Worm (Caenorhabditis elegans) whole organism, young adult: Measurements from ENCODE around the gene dmsr-10.
A peak's percentile ranks its signal among the peaks of the same experiment; 100 is the strongest.

Source experiments
- B0019.2 ChIP-seq: fragments of 200-800 bp; sonication (Bioruptor generic); conservative IDR thresholded peaks from 2 replicates; pipeline ENCODE4 v1.3.6; 2022; ENCODE audit warnings: missing genetic modification reagents, missing genetic modification characterization, missing compliant biosample characterization
- C06A6.2 ChIP-seq: fragments of 200-800 bp; sonication (Bioruptor generic); conservative IDR thresholded peaks from 2 replicates; pipeline ENCODE4 v1.3.6; 2022; ENCODE audit warnings: missing genetic modification characterization, missing compliant biosample characterization
- F39B2.1 ChIP-seq: fragments of 200-800 bp; sonication (Bioruptor generic); IDR thresholded peaks from 2 replicates; pipeline ENCODE4 v1.3.6; 2022; ENCODE audit warnings: missing genetic modification reagents, missing genetic modification characterization, missing compliant biosample characterization
- F49E8.2 ChIP-seq: sonication (generic microtip); optimal IDR thresholded peaks from 3 replicates; lab custom pipeline; 2017; ENCODE audit warnings: missing genetic modification characterization, mild to moderate bottlenecking, missing compliant biosample characterization, antibody characterized with exemption, moderate library complexity; ENCODE audit not compliant: insufficient read depth
- F57A8.1 ChIP-seq: fragments of 200-800 bp; sonication (Bioruptor generic); optimal IDR thresholded peaks from 2 replicates; lab custom pipeline; 2018; ENCODE audit warnings: mild to moderate bottlenecking, missing genetic modification characterization, moderate library complexity, missing compliant biosample characterization
- K11D2.4 ChIP-seq: fragments of 200-800 bp; sonication (Bioruptor generic); IDR thresholded peaks from 2 replicates; pipeline ENCODE4 v1.3.6; 2022; ENCODE audit warnings: missing genetic modification reagents, missing genetic modification characterization, missing compliant biosample characterization
- K12H6.12 ChIP-seq: fragments of 200-800 bp; sonication (Bioruptor generic); optimal IDR thresholded peaks from 2 replicates; lab custom pipeline; 2018; ENCODE audit warnings: mild to moderate bottlenecking, missing genetic modification characterization, missing compliant biosample characterization
- T07F8.4 ChIP-seq: sonication (generic microtip); optimal IDR thresholded peaks from 2 replicates; lab custom pipeline; 2016; ENCODE audit warnings: mild to moderate bottlenecking, missing genetic modification characterization, moderate library complexity, missing compliant biosample characterization
- T26A5.8 ChIP-seq: sonication (generic microtip); optimal IDR thresholded peaks from 2 replicates; lab custom pipeline; 2016; ENCODE audit warnings: missing genetic modification characterization, missing compliant biosample characterization
- Y53G8AR.9 ChIP-seq: fragments of 200-800 bp; sonication (Bioruptor generic); conservative IDR thresholded peaks from 2 replicates; pipeline ENCODE4 v1.3.6; 2022; ENCODE audit warnings: missing genetic modification reagents, missing genetic modification characterization, missing compliant biosample characterization
- Y79H2A.3 ChIP-seq: fragments of 200-800 bp; sonication (Bioruptor generic); conservative IDR thresholded peaks from 2 replicates; pipeline ENCODE4 v1.3.6; 2022; ENCODE audit warnings: missing genetic modification reagents, missing genetic modification characterization, missing compliant biosample characterization
- ZK185.1 ChIP-seq: sonication (generic microtip); optimal IDR thresholded peaks from 2 replicates; lab custom pipeline; 2016; ENCODE audit warnings: mild to moderate bottlenecking, missing genetic modification characterization, missing compliant biosample characterization; ENCODE audit not compliant: poor library complexity, severe bottlenecking
- aptf-3 ChIP-seq: fragments of 200-800 bp; sonication (Bioruptor generic); IDR thresholded peaks from 2 replicates; pipeline ENCODE4 v1.3.6; 2022; ENCODE audit warnings: missing genetic modification characterization, missing compliant biosample characterization
- athp-1 ChIP-seq: sonication (generic microtip); optimal IDR thresholded peaks from 2 replicates; lab custom pipeline; 2017; ENCODE audit warnings: mild to moderate bottlenecking, missing genetic modification characterization, missing compliant biosample characterization
- attf-3 ChIP-seq: fragments of 200-800 bp; sonication (Bioruptor generic); conservative IDR thresholded peaks from 2 replicates; pipeline ENCODE4 v1.3.6; 2022; ENCODE audit warnings: missing genetic modification reagents, missing genetic modification characterization, missing compliant biosample characterization
- attf-5 ChIP-seq: fragments of 200-800 bp; sonication (Bioruptor generic); optimal IDR thresholded peaks from 2 replicates; lab custom pipeline; 2018; ENCODE audit warnings: mild to moderate bottlenecking, missing genetic modification characterization, missing compliant biosample characterization
- attf-6 ChIP-seq: fragments of 200-800 bp; sonication (Bioruptor generic); IDR thresholded peaks from 2 replicates; pipeline ENCODE4 v1.3.6; 2022; ENCODE audit warnings: missing genetic modification reagents, missing genetic modification characterization, missing compliant biosample characterization
- ceh-100 ChIP-seq: fragments of 200-800 bp; sonication (Bioruptor generic); IDR thresholded peaks from 2 replicates; pipeline ENCODE4 v1.3.6; 2022; ENCODE audit warnings: missing genetic modification reagents, missing genetic modification characterization, missing compliant biosample characterization
- ceh-58 ChIP-seq: fragments of 200-800 bp; sonication (Bioruptor generic); IDR thresholded peaks from 2 replicates; pipeline ENCODE4 v1.3.6; 2022; ENCODE audit warnings: missing genetic modification characterization, missing compliant biosample characterization
- die-1 ChIP-seq: sonication (generic microtip); optimal IDR thresholded peaks from 2 replicates; lab custom pipeline; 2016; ENCODE audit warnings: missing genotype, mild to moderate bottlenecking, missing genetic modification characterization, missing compliant biosample characterization
- dpff-1 ChIP-seq: sonication (generic microtip); optimal IDR thresholded peaks from 2 replicates; lab custom pipeline; 2017; ENCODE audit warnings: mild to moderate bottlenecking, missing genetic modification characterization, missing compliant biosample characterization
- egrh-3 ChIP-seq: fragments of 200-800 bp; sonication (Bioruptor generic); IDR thresholded peaks from 2 replicates; pipeline ENCODE4 v1.3.6; 2022; ENCODE audit warnings: missing genetic modification reagents, missing genetic modification characterization, missing compliant biosample characterization
- ekl-4 ChIP-seq: fragments of 200-800 bp; sonication (Bioruptor generic); IDR thresholded peaks from 2 replicates; pipeline ENCODE4 v1.3.6; 2022; ENCODE audit warnings: missing genetic modification reagents, missing genetic modification characterization, missing compliant biosample characterization
- hmg-1.2 ChIP-seq: fragments of 200-800 bp; sonication (Bioruptor generic); IDR thresholded peaks from 2 replicates; pipeline ENCODE4 v1.3.6; 2022; ENCODE audit warnings: missing genetic modification reagents, missing genetic modification characterization, missing compliant biosample characterization
- let-526 ChIP-seq: fragments of 200-800 bp; sonication (Bioruptor generic); IDR thresholded peaks from 2 replicates; pipeline ENCODE4 v1.3.6; 2022; ENCODE audit warnings: missing genetic modification reagents, missing genetic modification characterization, missing compliant biosample characterization
- let-607 ChIP-seq, 2 experiments: fragments of 200-800 bp in 1 of 2; sonication (Bioruptor generic) in 1 of 2; sonication (generic microtip) in 1 of 2; optimal IDR thresholded peaks; 2 replicates each; lab custom pipeline; 2016 to 2018; ENCODE audit warnings: mild to moderate bottlenecking in 2 of 2, missing compliant biosample characterization in 2 of 2, missing genetic modification characterization in 2 of 2, moderate library complexity in 2 of 2, missing genotype in 1 of 2
- lin-26 ChIP-seq: fragments of 200-800 bp; sonication (Bioruptor generic); IDR thresholded peaks from 2 replicates; pipeline ENCODE4 v1.3.6; 2022; ENCODE audit warnings: missing genetic modification reagents, missing genetic modification characterization, missing compliant biosample characterization
- lin-40 ChIP-seq: sonication (generic microtip); optimal IDR thresholded peaks from 2 replicates; lab custom pipeline; 2016; ENCODE audit warnings: missing genetic modification characterization, mild to moderate bottlenecking, missing compliant biosample characterization, missing genotype, missing genetic modification reagents
- lsl-1 ChIP-seq: fragments of 200-800 bp; sonication (Bioruptor generic); optimal IDR thresholded peaks from 2 replicates; lab custom pipeline; 2018; ENCODE audit warnings: mild to moderate bottlenecking, missing genetic modification characterization, moderate library complexity, missing compliant biosample characterization
- madf-10 ChIP-seq: sonication (generic microtip); optimal IDR thresholded peaks from 2 replicates; lab custom pipeline; 2016; ENCODE audit warnings: mild to moderate bottlenecking, missing genetic modification characterization, missing compliant biosample characterization
- madf-6 ChIP-seq: fragments of 200-800 bp; sonication (Bioruptor generic); IDR thresholded peaks from 2 replicates; pipeline ENCODE4 v1.3.6; 2022; ENCODE audit warnings: missing genetic modification reagents, missing genetic modification characterization, missing compliant biosample characterization
- madf-8 ChIP-seq: fragments of 200-800 bp; sonication (Bioruptor generic); conservative IDR thresholded peaks from 2 replicates; pipeline ENCODE4 v1.3.6; 2022; ENCODE audit warnings: missing genetic modification reagents, missing genetic modification characterization, missing compliant biosample characterization
- nfya-1 ChIP-seq: sonication (generic microtip); optimal IDR thresholded peaks from 2 replicates; lab custom pipeline; 2017; ENCODE audit warnings: antibody characterized with exemption, missing compliant biosample characterization, missing genetic modification characterization, borderline replicate concordance; ENCODE audit not compliant: insufficient read depth
- nfyb-1 ChIP-seq: fragments of 200-800 bp; sonication (Bioruptor generic); IDR thresholded peaks from 2 replicates; pipeline ENCODE4 v1.3.6; 2022; ENCODE audit warnings: missing genetic modification reagents, missing genetic modification characterization, missing compliant biosample characterization
- nhr-179 ChIP-seq: sonication (generic microtip); optimal IDR thresholded peaks from 2 replicates; lab custom pipeline; 2016; ENCODE audit warnings: mild to moderate bottlenecking, missing genetic modification characterization, missing compliant biosample characterization
- nhr-80 ChIP-seq: sonication (generic microtip); optimal IDR thresholded peaks from 2 replicates; lab custom pipeline; 2016; ENCODE audit warnings: missing genetic modification characterization, missing compliant biosample characterization
- nhr-90 ChIP-seq: sonication (generic microtip); optimal IDR thresholded peaks from 2 replicates; lab custom pipeline; 2016; ENCODE audit warnings: missing genotype, mild to moderate bottlenecking, missing genetic modification characterization, missing compliant biosample characterization
- pbrm-1 ChIP-seq: fragments of 200-800 bp; sonication (Bioruptor generic); IDR thresholded peaks from 2 replicates; pipeline ENCODE4 v1.3.6; 2022; ENCODE audit warnings: missing genetic modification reagents, missing genetic modification characterization, missing compliant biosample characterization
- pha-4 ChIP-seq: fragments of 150-350 bp; sonication (generic microtip); optimal IDR thresholded peaks from 2 replicates; lab custom pipeline; 2014; ENCODE audit warnings: missing biosample characterization, missing genetic modification reagents, missing genetic modification characterization
- rcor-1 ChIP-seq: fragments of 200-800 bp; sonication (Bioruptor generic); IDR thresholded peaks from 2 replicates; pipeline ENCODE4 v1.3.6; 2022; ENCODE audit warnings: missing genetic modification reagents, missing genetic modification characterization, missing compliant biosample characterization
- repo-1 ChIP-seq: sonication (generic microtip); optimal IDR thresholded peaks from 2 replicates; lab custom pipeline; 2017; ENCODE audit warnings: mild to moderate bottlenecking, missing genetic modification characterization, missing compliant biosample characterization
- snpc-1.1 ChIP-seq: sonication (generic microtip); optimal IDR thresholded peaks from 2 replicates; lab custom pipeline; 2017; ENCODE audit warnings: missing genetic modification characterization, mild to moderate bottlenecking, missing compliant biosample characterization, antibody characterized with exemption, moderate library complexity, missing genotype, missing genetic modification reagents; ENCODE audit not compliant: insufficient read depth
- tbp1 ChIP-seq: fragments of 200-800 bp; sonication (Bioruptor generic); optimal IDR thresholded peaks from 2 replicates; lab custom pipeline; 2018; ENCODE audit warnings: mild to moderate bottlenecking, missing genetic modification characterization, missing compliant biosample characterization
- tlf-1 ChIP-seq: fragments of 200-800 bp; sonication (Bioruptor generic); optimal IDR thresholded peaks from 2 replicates; lab custom pipeline; 2018; ENCODE audit warnings: mild to moderate bottlenecking, missing genetic modification characterization, missing compliant biosample characterization
- unc-62 ChIP-seq: fragments of 150-350 bp; optimal IDR thresholded peaks from 2 replicates; lab custom pipeline; 2014; ENCODE audit warnings: missing biosample characterization, missing genetic modification reagents, missing genetic modification characterization
- ztf-18 ChIP-seq: sonication (generic microtip); optimal IDR thresholded peaks from 2 replicates; lab custom pipeline; 2016; ENCODE audit warnings: missing genotype, mild to moderate bottlenecking, missing genetic modification characterization, missing compliant biosample characterization
- ztf-25 ChIP-seq: fragments of 200-800 bp; sonication (Bioruptor generic); IDR thresholded peaks from 2 replicates; pipeline ENCODE4 v1.3.6; 2022; ENCODE audit warnings: missing genetic modification reagents, missing genetic modification characterization, missing compliant biosample characterization
- ztf-28 ChIP-seq: fragments of 200-800 bp; sonication (Bioruptor generic); IDR thresholded peaks from 2 replicates; pipeline ENCODE4 v1.3.6; 2022; ENCODE audit warnings: missing genetic modification reagents, missing genetic modification characterization, missing compliant biosample characterization

Gene dmsr-10

DNA sequence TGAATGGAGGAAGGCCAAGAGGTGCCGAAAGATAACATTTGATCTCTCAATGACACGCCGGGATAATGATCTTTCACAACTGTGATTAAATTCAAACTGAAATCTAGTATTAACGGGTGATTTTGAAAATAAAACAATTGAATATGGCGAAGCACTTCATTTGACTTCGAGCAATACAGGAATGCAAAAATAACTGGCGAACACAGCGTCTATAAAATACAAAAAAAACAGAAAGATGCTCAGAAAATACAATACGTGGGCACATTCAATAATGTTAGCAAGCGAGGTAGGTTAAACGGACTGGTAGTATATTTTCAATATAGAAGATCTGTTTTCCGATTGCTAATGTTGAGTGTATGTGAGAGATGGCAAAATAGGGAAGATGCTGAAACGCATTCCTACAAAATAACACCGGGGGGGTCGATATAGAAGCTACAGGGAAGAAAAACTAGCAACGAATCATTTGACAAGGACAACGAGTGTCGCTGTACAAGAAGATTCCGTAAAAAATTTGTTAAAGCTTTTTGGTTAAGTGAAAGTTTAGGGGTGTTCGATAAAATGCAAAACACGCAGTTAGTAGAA is 18.6 kb downstream of the dmsr-10 start (continued):
- TF ChIP-seq repo-1 (tag; lab: Kevin White, UChicago) (peak; percentile 25), ztf-18 (tag; lab: Kevin White, UChicago) (peak; percentile 22), ceh-100 (GFP tag; lab: Robert Waterston, UW) (0 out of 2 replicates have a peak, but pooled peaks have one; percentile 28), egrh-3 (no peak), madf-8 (GFP tag; lab: Robert Waterston, UW) (peak; percentile 3), dpff-1 (tag; lab: Kevin White, UChicago) (no peak), ZK185.1 (tag; lab: Kevin White, UChicago) (no peak), B0019.2 (GFP tag; lab: Robert Waterston, UW) (no peak), nfyb-1 (GFP tag; lab: Robert Waterston, UW) (no peak), tlf-1 (peak; percentile 75), Y79H2A.3 (GFP tag; lab: Robert Waterston, UW) (peak; percentile 78), F57A8.1 (GFP tag; lab: Kevin White, UChicago) (no peak), nfya-1 (no peak), Y53G8AR.9 (GFP tag; lab: Robert Waterston, UW) (peak; percentile 51; the same call in 1 of the 2 replicates), ztf-28 (GFP tag; lab: Robert Waterston, UW) (no peak), hmg-1.2 (GFP tag; lab: Robert Waterston, UW) (peak; percentile 39), K12H6.12 (tag; lab: Kevin White, UChicago) (no peak), madf-10 (tag; lab: Kevin White, UChicago) (no peak), F49E8.2 (tag; lab: Kevin White, UChicago) (peak; percentile 66), unc-62 (GFP tag; lab: Kevin White, UChicago) (no peak), C06A6.2 (no peak), let-607 (tag; optimal IDR thresholded peaks at IDR 0.05; lab: Kevin White, UChicago) (no peak), pbrm-1 (GFP tag; lab: Robert Waterston, UW) (0 out of 2 replicates have a peak, but pooled peaks have one; percentile 8), ceh-58 (no peak), ztf-25 (GFP tag; lab: Robert Waterston, UW) (no peak), athp-1 (peak; percentile 67), snpc-1.1 (no peak), tbp1 (GFP tag; lab: Kevin White, UChicago) (peak; percentile 32), rcor-1 (GFP tag; lab: Robert Waterston, UW) (peak; percentile 45; the same call in 1 of the 2 replicates), die-1 (tag; lab: Kevin White, UChicago) (peak; percentile 34), nhr-80 (no peak), K11D2.4 (GFP tag; lab: Robert Waterston, UW) (no peak), T26A5.8 (tag; lab: Kevin White, UChicago) (no peak), attf-3 (no peak), ekl-4 (peak; percentile 65), madf-6 (GFP tag; lab: Robert Waterston, UW) (peak; percentile 79), lin-26 (GFP tag; lab: Robert Waterston, UW) (peak; percentile 81; the same call in 1 of the 2 replicates), T07F8.4 (tag; lab: Kevin White, UChicago) (no peak), nhr-179 (tag; lab: Kevin White, UChicago) (no peak), nhr-90 (tag; lab: Kevin White, UChicago) (no peak), lin-40 (tag; lab: Kevin White, UChicago) (no peak), attf-6 (GFP tag; lab: Robert Waterston, UW) (peak; percentile 65; the same call in 1 of the 2 replicates), attf-5 (GFP tag; lab: Kevin White, UChicago) (peak; percentile 38), aptf-3 (GFP tag; lab: Robert Waterston, UW) (0 out of 2 replicates have a peak, but pooled peaks have one; percentile 49), lsl-1 (peak; percentile 57), pha-4 (tag; lab: Kevin White, UChicago) (no peak), F39B2.1 (no peak), let-526 (no peak)
